Fruit fly (Drosophila melanogaster) whole organism, pupa: ENCODE measurements around the gene Nrd1.

Source experiments
- CG12605 ChIP-seq: fragments of 200-800 bp; sonication (Bioruptor generic); IDR thresholded peaks from 2 replicates; pipeline ENCODE4 v1.3.6; 2022; ENCODE audit warnings: missing biosample characterization, missing genetic modification characterization
- CG13204 ChIP-seq: fragments of 200-800 bp; sonication (Bioruptor generic); optimal IDR thresholded peaks from 2 replicates; lab custom pipeline; 2018; ENCODE audit warnings: missing biosample characterization, mild to moderate bottlenecking, missing genetic modification characterization, moderate library complexity
- CG14655 ChIP-seq: fragments of 200-800 bp; sonication (Bioruptor generic); optimal IDR thresholded peaks from 3 replicates; lab custom pipeline; 2017; ENCODE audit warnings: mild to moderate bottlenecking, missing biosample characterization, missing genetic modification reagents, missing genetic modification characterization
- CG17806 ChIP-seq: fragments of 200-800 bp; sonication (Bioruptor generic); optimal IDR thresholded peaks from 2 replicates; lab custom pipeline; 2018; ENCODE audit warnings: missing biosample characterization, mild to moderate bottlenecking, missing genetic modification characterization, moderate library complexity
- CG32121 ChIP-seq: fragments of 200-800 bp; sonication (Bioruptor generic); IDR thresholded peaks from 2 replicates; pipeline ENCODE4 v1.3.6; 2022; ENCODE audit warnings: missing biosample characterization, missing genetic modification characterization
- CG34367 ChIP-seq: fragments of 200-800 bp; sonication (Bioruptor generic); optimal IDR thresholded peaks from 2 replicates; lab custom pipeline; 2018; ENCODE audit warnings: missing biosample characterization, mild to moderate bottlenecking, missing genetic modification characterization
- CG4496 ChIP-seq: fragments of 200-800 bp; sonication (Bioruptor generic); IDR thresholded peaks from 3 replicates; pipeline ENCODE4 v1.3.6; 2022; ENCODE audit warnings: missing biosample characterization, missing genetic modification characterization
- CG8301 ChIP-seq: fragments of 200-800 bp; sonication (Bioruptor generic); optimal IDR thresholded peaks from 2 replicates; lab custom pipeline; 2018; ENCODE audit warnings: missing biosample characterization, mild to moderate bottlenecking, missing genetic modification characterization
- CG9948 ChIP-seq: fragments of 200-800 bp; sonication (Bioruptor generic); optimal IDR thresholded peaks from 2 replicates; lab custom pipeline; 2018; ENCODE audit warnings: missing biosample characterization, mild to moderate bottlenecking, missing genetic modification characterization, moderate library complexity
- D1 ChIP-seq: fragments of 200-800 bp; sonication (Bioruptor generic); optimal IDR thresholded peaks from 2 replicates; lab custom pipeline; 2018; ENCODE audit warnings: missing biosample characterization, mild to moderate bottlenecking, missing genetic modification characterization, moderate library complexity
- EcR ChIP-seq: fragments of 200-800 bp; sonication (Bioruptor generic); optimal IDR thresholded peaks from 3 replicates; lab custom pipeline; 2019; ENCODE audit warnings: missing biosample characterization, missing genetic modification characterization, mild to moderate bottlenecking, moderate library complexity, missing genetic modification reagents
- Ets98B ChIP-seq: fragments of 200-800 bp; sonication (Bioruptor generic); IDR thresholded peaks from 2 replicates; pipeline ENCODE4 v1.3.6; 2022; ENCODE audit warnings: missing biosample characterization, missing genetic modification characterization
- Pif1B ChIP-seq: fragments of 200-800 bp; sonication (Bioruptor generic); optimal IDR thresholded peaks from 3 replicates; lab custom pipeline; 2016; ENCODE audit warnings: missing biosample characterization, missing genetic modification characterization
- Snoo ChIP-seq: fragments of 200-800 bp; sonication (Bioruptor generic); optimal IDR thresholded peaks from 3 replicates; lab custom pipeline; 2017; ENCODE audit warnings: missing biosample characterization, mild to moderate bottlenecking, missing genetic modification characterization, inconsistent platforms

DNA sequence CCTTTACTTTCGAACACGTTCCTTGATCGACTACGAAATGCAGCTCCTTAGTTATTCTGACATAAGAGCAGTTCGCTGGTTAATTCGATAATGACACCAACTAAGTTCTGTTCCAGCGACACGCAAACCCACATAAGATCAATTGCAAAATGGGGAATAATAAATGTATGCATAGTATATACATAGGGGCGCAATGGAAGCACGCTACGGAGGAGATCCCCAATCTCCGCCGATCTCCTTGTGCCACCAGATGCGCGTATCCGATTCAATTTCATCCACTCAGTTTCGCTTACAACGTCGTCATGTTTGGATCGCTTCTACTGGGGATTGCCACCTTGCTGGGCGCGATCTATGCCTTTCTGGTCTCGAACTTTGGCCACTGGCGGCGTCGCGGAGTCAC lies 29.4 kb downstream of the Nrd1 start, which contains the start of gene Cyp28c1:
- TF ChIP-seq CG12605 (GFP tag; lab: Robert Waterston, UW) (no peak), CG14655 (GFP tag; lab: Kevin White, UChicago) (no peak), CG32121 (no peak), CG9948 (tag; lab: Kevin White, UChicago) (no peak), Pif1B (GFP tag; lab: Kevin White, UChicago) (no peak), CG13204 (GFP tag; lab: Kevin White, UChicago) (no peak), D1 (tag; lab: Kevin White, UChicago) (no peak), CG34367 (no peak), Snoo (tag; lab: Kevin White, UChicago) (no peak), CG17806 (tag; lab: Kevin White, UChicago) (no peak), CG4496 (GFP tag; lab: Robert Waterston, UW) (no peak), EcR (GFP tag; lab: Kevin White, UChicago) (no peak), Ets98B (no peak), CG8301 (no peak)
